Fruit fly (Drosophila melanogaster) whole organism: ENCODE results near the gene betaNACtes1.
A peak's percentile ranks its signal among the peaks of the same experiment; 100 is the strongest.

Source experiments
- CG8478 ChIP-seq: fragments of >200 bp; optimal IDR thresholded peaks from 2 replicates; lab custom pipeline; 2018; ENCODE audit warnings: inconsistent platforms
- Dll ChIP-seq: fragments of >200 bp; optimal IDR thresholded peaks from 2 replicates; lab custom pipeline; 2017
- EcR ChIP-seq, 2 experiments: fragments of >200 bp; optimal IDR thresholded peaks; 2 replicates each; lab custom pipeline; 2017; ENCODE audit warnings: missing biosample characterization in 2 of 2, missing genetic modification characterization in 2 of 2, missing genetic modification reagents in 2 of 2
- pan ChIP-seq: fragments of >200 bp; optimal IDR thresholded peaks from 2 replicates; lab custom pipeline; 2017
- psq ChIP-seq: fragments of >200 bp; optimal IDR thresholded peaks from 2 replicates; lab custom pipeline; 2017
- usp ChIP-seq: fragments of >200 bp; optimal IDR thresholded peaks from 2 replicates; lab custom pipeline; 2017; ENCODE audit warnings: missing biosample characterization, missing genetic modification characterization, mixed read lengths

The betaNACtes1 gene

dm6 chrX:14172524-14172923 lies at the start of gene betaNACtes1:
betaNACtes1 (minus strand) TSS chrX:14172624.
- TF ChIP-seq usp (GFP tag; lab: Kevin White, UChicago) (no peak), Dll (lab: Kevin White, UChicago) (no peak), pan (lab: Kevin White, UChicago) (no peak), psq (lab: Kevin White, UChicago) (no peak), EcR (GFP tag; optimal IDR thresholded peaks at IDR 0.05; lab: Kevin White, UChicago) (no peak), CG8478 (lab: Kevin White, UChicago) (no peak)

- TF ChIP-seq pan (lab: Kevin White, UChicago) (no peak), CG8478 (lab: Kevin White, UChicago) (no peak), usp (GFP tag; lab: Kevin White, UChicago) (no peak), EcR (GFP tag; optimal IDR thresholded peaks at IDR 0.05; lab: Kevin White, UChicago) (no peak), Dll (lab: Kevin White, UChicago) (no peak), psq (lab: Kevin White, UChicago) (no peak)
These were observed 49.6 kb upstream of the betaNACtes1 start for dm6 chrX:14221995-14222394.

- TF ChIP-seq Dll (lab: Kevin White, UChicago) (no peak), usp (GFP tag; lab: Kevin White, UChicago) (no peak), psq (lab: Kevin White, UChicago) (no peak), pan (lab: Kevin White, UChicago) (no peak), CG8478 (lab: Kevin White, UChicago) (no peak), EcR (GFP tag; optimal IDR thresholded peaks at IDR 0.05; lab: Kevin White, UChicago) (no peak)
These were observed 48.8 kb upstream of the betaNACtes1 start for dm6 chrX:14221182-14221581.

- TF ChIP-seq pan (lab: Kevin White, UChicago) (no peak), CG8478 (lab: Kevin White, UChicago) (no peak), usp (GFP tag; lab: Kevin White, UChicago) (no peak), Dll (lab: Kevin White, UChicago) (no peak), psq (lab: Kevin White, UChicago) (no peak), EcR (GFP tag; optimal IDR thresholded peaks at IDR 0.05; lab: Kevin White, UChicago) (no peak)
These were observed 45.6 kb upstream of the betaNACtes1 start for dm6 chrX:14218045-14218483.

DNA sequence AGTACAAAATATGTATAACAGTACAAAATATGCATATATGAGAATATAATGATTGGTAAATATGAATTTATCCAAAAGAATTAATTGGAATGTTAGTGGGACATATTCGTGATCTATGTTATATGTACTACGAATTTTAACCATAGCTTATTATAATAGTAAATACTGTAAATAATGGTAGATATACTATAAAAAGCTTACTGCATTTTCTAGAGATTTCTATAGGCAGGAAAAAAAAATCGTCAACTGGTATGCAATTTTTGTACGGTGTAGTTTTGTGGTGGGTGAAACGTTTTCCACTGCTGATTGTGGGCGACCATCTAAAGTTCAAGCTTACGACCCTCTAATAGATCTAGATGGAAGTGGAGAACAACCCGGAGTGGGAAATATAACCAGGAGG lies 44.4 kb upstream of the betaNACtes1 start:
- TF ChIP-seq Dll (lab: Kevin White, UChicago) (no peak), psq (lab: Kevin White, UChicago) (no peak), pan (lab: Kevin White, UChicago) (no peak), CG8478 (lab: Kevin White, UChicago) (no peak), usp (GFP tag; lab: Kevin White, UChicago) (no peak), EcR (GFP tag; optimal IDR thresholded peaks at IDR 0.05; lab: Kevin White, UChicago) (no peak)

- TF ChIP-seq EcR (GFP tag; optimal IDR thresholded peaks at IDR 0.05; lab: Kevin White, UChicago) (no peak), Dll (lab: Kevin White, UChicago) (no peak), psq (lab: Kevin White, UChicago) (no peak), CG8478 (lab: Kevin White, UChicago) (no peak), usp (GFP tag; lab: Kevin White, UChicago) (no peak), pan (lab: Kevin White, UChicago) (no peak)
These were observed 43.4 kb upstream of the betaNACtes1 start for dm6 chrX:14215834-14216233.

DNA sequence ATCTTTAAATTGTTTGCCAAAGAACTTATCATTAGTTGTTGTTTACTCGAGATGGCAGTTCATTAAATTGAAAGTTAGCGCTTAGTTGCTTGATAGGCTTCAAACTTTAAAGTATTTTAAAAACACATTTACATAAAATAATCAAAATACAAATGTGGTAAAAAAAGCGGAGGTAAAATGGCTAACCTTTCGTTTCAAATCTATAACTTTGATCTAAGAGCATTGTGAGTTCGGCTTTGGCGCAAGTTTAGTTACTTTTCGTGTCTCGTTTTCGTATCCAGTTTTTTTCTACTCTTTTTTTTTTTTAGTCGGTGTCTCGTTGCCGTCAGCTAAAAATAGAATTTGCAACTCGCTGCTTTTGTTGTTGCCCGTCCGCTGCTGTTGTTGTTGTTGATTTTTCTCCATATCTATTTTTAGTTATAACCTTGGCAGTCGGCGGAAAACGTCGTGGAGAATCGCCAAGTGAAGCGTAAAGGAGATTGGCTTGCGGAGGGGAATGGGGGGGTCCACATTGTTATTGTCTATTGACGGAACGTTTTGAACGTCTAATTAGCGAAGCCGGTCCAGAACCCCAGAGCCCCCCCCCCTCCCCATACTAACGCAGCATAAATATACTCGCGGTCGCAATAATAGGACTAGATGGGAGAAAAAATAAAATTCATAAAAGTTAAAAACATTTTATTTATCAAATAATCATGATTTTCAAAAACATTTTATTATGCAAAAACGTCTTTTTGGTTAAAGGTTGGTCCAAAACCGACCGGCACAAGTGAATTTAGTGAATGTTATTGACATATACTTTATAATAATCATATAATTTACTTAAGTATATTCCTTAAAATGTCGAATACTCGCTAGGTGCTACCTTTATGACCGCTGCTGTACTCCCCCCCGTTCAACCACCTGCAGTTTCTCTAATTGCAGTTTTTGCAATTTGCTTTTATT lies 42.4 kb upstream of the betaNACtes1 start:
- no peak for TF ChIP-seq Dll (lab: Kevin White, UChicago)
- TF ChIP-seq CG8478 (lab: Kevin White, UChicago) = no peak
- TF ChIP-seq usp (GFP tag; lab: Kevin White, UChicago) = no peak
- TF ChIP-seq EcR (GFP tag; optimal IDR thresholded peaks at IDR 0.05; lab: Kevin White, UChicago) = no peak
- no peak for TF ChIP-seq pan (lab: Kevin White, UChicago)
- TF ChIP-seq psq (lab: Kevin White, UChicago) = no peak

dm6 chrX:14213509-14214154 lies 41.2 kb upstream of the betaNACtes1 start:
- TF ChIP-seq psq (lab: Kevin White, UChicago) (no peak), CG8478 (lab: Kevin White, UChicago) (no peak), EcR (GFP tag; optimal IDR thresholded peaks at IDR 0.05; lab: Kevin White, UChicago) (no peak), pan (lab: Kevin White, UChicago) (no peak), Dll (lab: Kevin White, UChicago) (no peak), usp (GFP tag; lab: Kevin White, UChicago) (no peak)

DNA sequence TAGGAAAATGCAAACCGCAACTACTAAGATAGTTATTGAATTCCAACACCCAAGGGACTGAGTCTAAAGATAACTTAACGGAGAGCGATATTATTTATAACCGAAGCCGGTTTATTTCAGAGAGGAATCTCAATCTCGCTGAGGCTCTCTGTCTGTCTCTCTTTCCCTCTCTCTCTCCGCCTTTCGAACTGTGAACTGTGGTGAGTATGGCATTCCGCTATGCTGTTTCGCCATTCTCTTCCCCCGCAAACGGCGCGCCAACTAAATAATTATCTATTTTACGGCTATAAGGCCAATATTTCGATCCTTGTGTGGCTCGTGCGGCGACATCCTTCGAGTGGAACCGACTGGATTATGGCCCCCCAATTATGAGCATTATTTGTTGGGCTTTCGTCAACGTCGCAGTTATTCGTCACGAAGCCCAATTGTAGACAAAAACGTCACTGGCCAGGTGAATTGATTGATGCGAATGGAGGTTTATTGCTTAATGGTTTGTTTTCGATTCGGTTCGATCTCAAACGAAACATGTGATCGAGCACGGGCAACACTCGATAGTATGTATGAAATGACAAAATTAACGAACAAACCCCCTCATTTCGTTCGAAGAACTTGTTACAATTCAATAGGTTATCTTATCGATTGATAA lies 39.8 kb upstream of the betaNACtes1 start:
- TF ChIP-seq CG8478 (lab: Kevin White, UChicago) (no peak), usp (GFP tag; lab: Kevin White, UChicago) (no peak), EcR (GFP tag; optimal IDR thresholded peaks at IDR 0.05; lab: Kevin White, UChicago) (no peak), Dll (lab: Kevin White, UChicago) (no peak), psq (lab: Kevin White, UChicago) (no peak), pan (lab: Kevin White, UChicago) (no peak)

- no peak for TF ChIP-seq pan (lab: Kevin White, UChicago)
- TF ChIP-seq Dll (lab: Kevin White, UChicago) = peak; percentile 47
These were observed 39.0 kb upstream of the betaNACtes1 start for dm6 chrX:14211250-14211944.
